Fruit fly (Drosophila melanogaster): ENCODE results near the gene Ir8a.
A peak's percentile ranks its signal among the peaks of the same experiment; 100 is the strongest.

The Ir8a gene

dm6 chrX:9220434-9220833, 16.0 kb downstream of the Ir8a start (continued):
- TF ChIP-seq Spps (tag; optimal IDR thresholded peaks at IDR 0.05) (no peak), vvl (GFP tag; IDR thresholded peaks at IDR 0.05) (0 out of 2 replicates have a peak, but pooled peaks have one; percentile 17), CG18262 (tag; optimal IDR thresholded peaks at IDR 0.05) (no peak), CG5953 (GFP tag; IDR thresholded peaks at IDR 0.05) (no peak), CG7357 (GFP tag; IDR thresholded peaks at IDR 0.05) (peak; percentile 34; the same call in 1 of the 3 replicates), Dek (tag; optimal IDR thresholded peaks at IDR 0.05) (no peak), Ets65A (GFP tag) (peak; percentile 85), Ada2b (GFP tag; IDR thresholded peaks at IDR 0.05) (peak; percentile 26; the same call in 1 of the 2 replicates), row (GFP tag; IDR thresholded peaks at IDR 0.05) (peak; percentile 66), bbx (GFP tag; IDR thresholded peaks at IDR 0.05; ENCODE audit: partially characterized antibody) (no peak), CG7786 (GFP tag; optimal IDR thresholded peaks at IDR 0.05) (no peak), CG11560 (tag; IDR thresholded peaks at IDR 0.05) (0 out of 3 replicates have a peak, but pooled peaks have one; percentile 37), CG8388 (GFP tag; optimal IDR thresholded peaks at IDR 0.05) (peak; percentile 0), CG2712 (tag; optimal IDR thresholded peaks at IDR 0.05) (peak; percentile 32), PHDP (tag; optimal IDR thresholded peaks at IDR 0.05) (no peak), CG9817 (tag; optimal IDR thresholded peaks at IDR 0.05) (no peak), Rfx (GFP tag; IDR thresholded peaks at IDR 0.05) (no peak), fd96Cb (tag; optimal IDR thresholded peaks at IDR 0.05) (peak; percentile 35), CG17361 (GFP tag; IDR thresholded peaks at IDR 0.05) (0 out of 3 replicates have a peak, but pooled peaks have one; percentile 14), unpg (GFP tag; optimal IDR thresholded peaks at IDR 0.05) (peak; percentile 6), Gsc (GFP tag; IDR thresholded peaks at IDR 0.05) (peak; percentile 49; the same call in 1 of the 2 replicates), CG16863 (GFP tag; optimal IDR thresholded peaks at IDR 0.05) (peak; percentile 2), Side (GFP tag; optimal IDR thresholded peaks at IDR 0.05) (no peak), grau (tag; optimal IDR thresholded peaks at IDR 0.05) (peak; percentile 80), bsh (GFP tag; optimal IDR thresholded peaks at IDR 0.05) (peak in 1 of 2 experiments; percentile 52), Tbp (GFP tag; optimal IDR thresholded peaks at IDR 0.05) (no peak), abd-A (tag; optimal IDR thresholded peaks at IDR 0.05) (no peak), CG1603 (tag; optimal IDR thresholded peaks at IDR 0.05) (peak; percentile 64), Aef1 (GFP tag; IDR thresholded peaks at IDR 0.05) (0 out of 3 replicates have a peak, but pooled peaks have one; percentile 11), CG16815 (GFP tag; optimal IDR thresholded peaks at IDR 0.05) (peak; percentile 2), wor (GFP tag; IDR thresholded peaks at IDR 0.05) (0 out of 2 replicates have a peak, but pooled peaks have one; percentile 24), CG31365 (tag; optimal IDR thresholded peaks at IDR 0.05) (no peak), btn (GFP tag; optimal IDR thresholded peaks at IDR 0.05) (peak; percentile 14), Optix (GFP tag; IDR thresholded peaks at IDR 0.05) (peak; percentile 51; the same call in 1 of the 3 replicates), Drgx (GFP tag; IDR thresholded peaks at IDR 0.05) (peak; percentile 62), dysf (GFP tag; IDR thresholded peaks at IDR 0.05) (peak; percentile 45; the same call in 1 of the 3 replicates), Antp (GFP tag; optimal IDR thresholded peaks at IDR 0.05) (peak; percentile 32), CG5180 (GFP tag; optimal IDR thresholded peaks at IDR 0.05) (no peak), CG10267 (tag; optimal IDR thresholded peaks at IDR 0.05) (no peak), CG15514 (GFP tag; optimal IDR thresholded peaks at IDR 0.05) (peak; percentile 90), Oli (tag; optimal IDR thresholded peaks at IDR 0.05) (peak; percentile 14), CG4360 (GFP tag; IDR thresholded peaks at IDR 0.05) (no peak), CG31224 (GFP tag; IDR thresholded peaks at IDR 0.05) (no peak), ranshi (GFP tag; IDR thresholded peaks at IDR 0.05) (peak; percentile 29; the same call in 1 of the 2 replicates), Mrtf (GFP tag; IDR thresholded peaks at IDR 0.05) (0 out of 3 replicates have a peak, but pooled peaks have one; percentile 23), CG7556 (GFP tag; optimal IDR thresholded peaks at IDR 0.05) (no peak), CG6272 (GFP tag; IDR thresholded peaks at IDR 0.05) (0 out of 2 replicates have a peak, but pooled peaks have one; percentile 27), CG17359 (tag; optimal IDR thresholded peaks at IDR 0.05) (peak; percentile 31), Gug (GFP tag; IDR thresholded peaks at IDR 0.05) (peak; percentile 54; the same call in 2 of the 4 replicates), pnt (GFP tag; optimal IDR thresholded peaks at IDR 0.05) (peak; percentile 15), sens (GFP tag) (peak; percentile 54)
